Worm (Caenorhabditis elegans) whole organism, L1 larva: ENCODE measurements around the gene msp-19.
"Not testable (repeated sequence)": the region's sequence is repeated elsewhere in the genome, so short reads cannot be mapped to it uniquely, and the experiment has no call there.

Experiments used
- C04F5.9 ChIP-seq: sonication (generic microtip); optimal IDR thresholded peaks from 2 replicates; lab custom pipeline; 2016; ENCODE audit warnings: missing genetic modification characterization, missing compliant biosample characterization
- C16A3.4 ChIP-seq: fragments of 150-350 bp; optimal IDR thresholded peaks from 2 replicates; lab custom pipeline; 2014; ENCODE audit warnings: missing biosample characterization, missing genetic modification characterization
- F16B12.6 ChIP-seq: fragments of 150-350 bp; optimal IDR thresholded peaks from 2 replicates; lab custom pipeline; 2014; ENCODE audit warnings: missing biosample characterization, missing genetic modification characterization
- alr-1 ChIP-seq: fragments of 200-800 bp; sonication (Bioruptor generic); optimal IDR thresholded peaks from 2 replicates; lab custom pipeline; 2018; ENCODE audit warnings: borderline replicate concordance, mild to moderate bottlenecking, missing genetic modification characterization, missing compliant biosample characterization
- ceh-63 ChIP-seq: fragments of 200-800 bp; sonication (Bioruptor generic); optimal IDR thresholded peaks from 2 replicates; lab custom pipeline; 2018; ENCODE audit warnings: mild to moderate bottlenecking, missing genetic modification characterization, missing compliant biosample characterization
- ceh-8 ChIP-seq: fragments of 200-800 bp; sonication (Bioruptor generic); optimal IDR thresholded peaks from 2 replicates; lab custom pipeline; 2018; ENCODE audit warnings: mild to moderate bottlenecking, missing genetic modification characterization, moderate library complexity, missing compliant biosample characterization
- ceh-82 ChIP-seq, 3 experiments: fragments of 150-350 bp in 1 of 3; sonication (generic microtip) in 2 of 3; optimal IDR thresholded peaks; 2 replicates each; lab custom pipeline; 2014 to 2017; ENCODE audit warnings: missing biosample characterization in 3 of 3, missing genetic modification characterization in 3 of 3
- ceh-88 ChIP-seq: fragments of 200-800 bp; sonication (Bioruptor generic); IDR thresholded peaks from 2 replicates; pipeline ENCODE4 v1.3.6; 2022; ENCODE audit warnings: missing genetic modification characterization, missing compliant biosample characterization
- ces-1 ChIP-seq: fragments of 150-350 bp; optimal IDR thresholded peaks from 2 replicates; lab custom pipeline; 2014; ENCODE audit warnings: missing biosample characterization, missing genetic modification reagents, missing genetic modification characterization
- dsc-1 ChIP-seq: sonication (generic microtip); optimal IDR thresholded peaks from 2 replicates; lab custom pipeline; 2016; ENCODE audit warnings: mild to moderate bottlenecking, missing genetic modification characterization, missing compliant biosample characterization
- egl-13 ChIP-seq: sonication (generic microtip); optimal IDR thresholded peaks from 2 replicates; lab custom pipeline; 2016; ENCODE audit warnings: missing genotype, missing genetic modification reagents, missing genetic modification characterization, missing compliant biosample characterization
- ets-5 ChIP-seq: fragments of 200-800 bp; sonication (Bioruptor generic); IDR thresholded peaks from 2 replicates; pipeline ENCODE4 v1.3.6; 2022; ENCODE audit warnings: missing genetic modification characterization, missing compliant biosample characterization
- fkh-10 ChIP-seq: sonication (generic microtip); optimal IDR thresholded peaks from 2 replicates; lab custom pipeline; 2017; ENCODE audit warnings: missing biosample characterization, missing genetic modification reagents, missing genetic modification characterization
- fos-1 ChIP-seq: fragments of 150-350 bp; optimal IDR thresholded peaks from 2 replicates; lab custom pipeline; 2014; ENCODE audit warnings: missing biosample characterization, missing genetic modification characterization
- hlh-4 ChIP-seq: sonication (generic microtip); optimal IDR thresholded peaks from 2 replicates; lab custom pipeline; 2016; ENCODE audit warnings: mild to moderate bottlenecking, missing genetic modification characterization, missing compliant biosample characterization
- lin-13 ChIP-seq: fragments of 150-350 bp; optimal IDR thresholded peaks from 2 replicates; lab custom pipeline; 2014; ENCODE audit warnings: missing biosample characterization, missing genetic modification reagents, missing genetic modification characterization
- lin-14 ChIP-seq: fragments of 200-800 bp; sonication (Bioruptor generic); optimal IDR thresholded peaks from 2 replicates; lab custom pipeline; 2018; ENCODE audit warnings: mild to moderate bottlenecking, missing genetic modification characterization, moderate library complexity, missing compliant biosample characterization
- lin-15B ChIP-seq: fragments of 150-350 bp; sonication (generic microtip); optimal IDR thresholded peaks from 3 replicates; lab custom pipeline; 2014; ENCODE audit warnings: missing biosample characterization, missing genetic modification characterization
- lsy-2 ChIP-seq, 2 experiments: fragments of 150-350 bp; optimal IDR thresholded peaks; 2 replicates each; lab custom pipeline; 2014; ENCODE audit warnings: missing biosample characterization in 2 of 2, missing genetic modification characterization in 2 of 2
- mab-9 ChIP-seq: fragments of 200-800 bp; sonication (Bioruptor generic); IDR thresholded peaks from 2 replicates; pipeline ENCODE4 v1.3.6; 2022; ENCODE audit warnings: missing genetic modification reagents, missing genetic modification characterization, missing compliant biosample characterization
- mdl-1 ChIP-seq, 2 experiments: fragments of 150-350 bp; optimal IDR thresholded peaks; 2 replicates each; lab custom pipeline; 2014 to 2017; ENCODE audit warnings: missing biosample characterization in 2 of 2, missing genetic modification characterization in 2 of 2, inconsistent platforms in 1 of 2
- mep-1 ChIP-seq: fragments of 150-350 bp; optimal IDR thresholded peaks from 2 replicates; lab custom pipeline; 2014; ENCODE audit warnings: missing biosample characterization, missing genetic modification characterization
- nhr-237 ChIP-seq: fragments of 150-350 bp; optimal IDR thresholded peaks from 2 replicates; lab custom pipeline; 2014; ENCODE audit warnings: missing biosample characterization, missing genetic modification characterization
- nhr-71 ChIP-seq: sonication (generic microtip); optimal IDR thresholded peaks from 2 replicates; lab custom pipeline; 2016; ENCODE audit warnings: mild to moderate bottlenecking, missing genetic modification characterization, moderate library complexity, missing compliant biosample characterization
- nhr-77 ChIP-seq: fragments of 150-350 bp; optimal IDR thresholded peaks from 2 replicates; lab custom pipeline; 2014; ENCODE audit warnings: missing biosample characterization, missing genetic modification characterization
- nhr-85 ChIP-seq: sonication (generic microtip); peaks from one replicate; lab custom pipeline; 2016; ENCODE audit warnings: missing genetic modification characterization, inconsistent platforms, missing compliant biosample characterization
- nhr-90 ChIP-seq: sonication (generic microtip); optimal IDR thresholded peaks from 2 replicates; lab custom pipeline; 2016; ENCODE audit warnings: mild to moderate bottlenecking, missing genetic modification characterization, missing compliant biosample characterization; ENCODE audit not compliant: poor library complexity
- pag-3 ChIP-seq: sonication (generic microtip); optimal IDR thresholded peaks from 2 replicates; lab custom pipeline; 2017; ENCODE audit warnings: missing genetic modification characterization, mild to moderate bottlenecking, missing compliant biosample characterization, antibody characterized with exemption, borderline replicate concordance; ENCODE audit not compliant: insufficient read depth
- rnt-1 ChIP-seq: sonication (generic microtip); optimal IDR thresholded peaks from 2 replicates; lab custom pipeline; 2016; ENCODE audit warnings: mild to moderate bottlenecking, missing genetic modification characterization, moderate library complexity, missing compliant biosample characterization
- sox-4 ChIP-seq: sonication (generic microtip); optimal IDR thresholded peaks from 2 replicates; lab custom pipeline; 2016; ENCODE audit warnings: missing genetic modification characterization, missing compliant biosample characterization
- sptf-1 ChIP-seq: fragments of 150-350 bp; optimal IDR thresholded peaks from 2 replicates; lab custom pipeline; 2014; ENCODE audit warnings: missing biosample characterization, missing genetic modification characterization
- tbx-2 ChIP-seq: sonication (generic microtip); optimal IDR thresholded peaks from 2 replicates; lab custom pipeline; 2016; ENCODE audit warnings: missing genetic modification characterization, missing compliant biosample characterization
- tlp-1 ChIP-seq: fragments of 150-350 bp; optimal IDR thresholded peaks from 2 replicates; lab custom pipeline; 2014; ENCODE audit warnings: missing biosample characterization, missing genetic modification characterization
- unc-130 ChIP-seq: fragments of 150-350 bp; optimal IDR thresholded peaks from 2 replicates; lab custom pipeline; 2017; ENCODE audit warnings: missing biosample characterization, missing genetic modification characterization, inconsistent platforms
- unc-62 ChIP-seq: fragments of 150-350 bp; optimal IDR thresholded peaks from 2 replicates; lab custom pipeline; 2014; ENCODE audit warnings: missing biosample characterization, missing genetic modification reagents, missing genetic modification characterization
- unc-86 ChIP-seq: sonication (generic microtip); optimal IDR thresholded peaks from 2 replicates; lab custom pipeline; 2016; ENCODE audit warnings: missing genetic modification characterization, missing compliant biosample characterization
- unc-98 ChIP-seq: fragments of 200-800 bp; sonication (Bioruptor generic); IDR thresholded peaks from 2 replicates; pipeline ENCODE4 v1.3.6; 2022; ENCODE audit warnings: missing genetic modification characterization, missing compliant biosample characterization

Gene msp-19

DNA sequence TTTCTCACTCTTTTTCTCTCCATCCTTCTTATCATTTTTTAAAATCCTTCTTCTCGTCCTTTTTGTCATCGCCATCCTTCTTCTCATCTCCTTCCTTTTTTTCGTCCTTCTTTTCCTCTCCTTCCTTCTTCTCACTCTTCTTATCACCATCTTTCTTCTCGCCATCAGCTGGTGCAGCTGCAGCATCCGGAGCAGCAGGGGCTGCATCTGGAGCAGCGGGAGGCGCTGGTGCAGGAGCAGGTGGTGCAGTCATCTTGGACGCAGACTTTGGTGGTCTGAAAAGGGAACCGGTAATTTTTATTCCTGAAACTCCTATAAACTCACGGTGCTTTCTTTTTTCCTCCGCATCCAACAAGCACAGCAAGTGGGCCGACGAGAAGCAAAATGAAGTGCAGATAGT is 38.7 kb upstream of the msp-19 start:
- no peak for TF ChIP-seq mep-1
- no peak for TF ChIP-seq mdl-1 (tag; optimal IDR thresholded peaks at IDR 0.05; lab: Kevin White, UChicago)
- no peak for TF ChIP-seq ceh-63 (GFP tag; lab: Kevin White, UChicago)
- no peak for TF ChIP-seq fkh-10
- TF ChIP-seq C16A3.4 (tag; lab: Kevin White, UChicago): no peak
- no peak for TF ChIP-seq sptf-1
- TF ChIP-seq ets-5 (GFP tag; lab: Robert Waterston, UW): no peak
- TF ChIP-seq sox-4 (tag; lab: Kevin White, UChicago): no peak
- TF ChIP-seq nhr-85 (tag; lab: Kevin White, UChicago): no peak
- TF ChIP-seq mab-9: no peak
- no peak for TF ChIP-seq nhr-77
- TF ChIP-seq, all 84 proteins: peak for 0

ce11 chrIV:5224238-5224637 is 36.2 kb upstream of the msp-19 start, which contains the start of gene Y59E9AL.8:
TSS of gene Y59E9AL.8 (minus strand) at chrIV:5224338.
- TF ChIP-seq mab-9 (no peak), sptf-1 (no peak), unc-86 (tag; lab: Kevin White, UChicago) (no peak), unc-130 (no peak), fkh-10 (no peak), ceh-8 (GFP tag; lab: Kevin White, UChicago) (no peak), tbx-2 (tag; lab: Kevin White, UChicago) (no peak), nhr-237 (tag; lab: Kevin White, UChicago) (no peak), rnt-1 (tag; lab: Kevin White, UChicago) (no peak)

ce11 chrIV:5225277-5225822 is 35.0 kb upstream of the msp-19 start, which contains the start of gene cylc-1:
TSS of gene cylc-1 (minus strand) at chrIV:5225772.
- TF ChIP-seq pag-3 (tag; lab: Kevin White, UChicago); nhr-71 (tag; lab: Kevin White, UChicago); lsy-2 (tag; optimal IDR thresholded peaks at IDR 0.05; lab: Kevin White, UChicago): not testable (repeated sequence)

ce11 chrIV:5226552-5226951 is 33.8 kb upstream of the msp-19 start, which contains the start of gene nsph-4.1:
TSS of gene nsph-4.1 (plus strand) at chrIV:5226852.
- TF ChIP-seq fos-1 (tag; lab: Kevin White, UChicago); ces-1 (GFP tag; lab: Kevin White, UChicago); ceh-88: not testable (repeated sequence)

- TF ChIP-seq ceh-82 (tag; optimal IDR thresholded peaks at IDR 0.05; lab: Kevin White, UChicago) (no peak), lin-13 (GFP tag; lab: Kevin White, UChicago) (no peak), unc-62 (GFP tag; lab: Kevin White, UChicago) (no peak), nhr-90 (tag; lab: Kevin White, UChicago) (no peak), alr-1 (tag; lab: Kevin White, UChicago) (no peak), lin-14 (no peak), F16B12.6 (tag; lab: Kevin White, UChicago) (no peak), pag-3 (tag; lab: Kevin White, UChicago) (no peak), hlh-4 (tag; lab: Kevin White, UChicago) (no peak), nhr-237 (tag; lab: Kevin White, UChicago) (no peak), C04F5.9 (tag; lab: Kevin White, UChicago) (no peak), lin-15B (no peak), dsc-1 (no peak), egl-13 (tag; lab: Kevin White, UChicago) (no peak), tlp-1 (no peak), unc-98 (GFP tag; lab: Robert Waterston, UW) (no peak)
- TF ChIP-seq, all 84 proteins: peak for 0
These were observed 31.8 kb upstream of the msp-19 start, which contains the start of gene thn-6 for ce11 chrIV:5228619-5229018. TSS of gene thn-6 (plus strand) at chrIV:5228919.
